Fruit fly (Drosophila melanogaster) whole organism, embryonic: ENCODE data around the gene Tmhs.
A peak's percentile ranks its signal among the peaks of the same experiment; 100 is the strongest.

Source experiments
- Bgb ChIP-seq: fragments of 200-800 bp; sonication (Bioruptor generic); IDR thresholded peaks from 2 replicates; pipeline ENCODE4 v1.3.6; 2022; ENCODE audit warnings: missing biosample characterization, missing genetic modification characterization; ENCODE audit not compliant: partially characterized antibody
- CG10431 ChIP-seq: fragments of 200-800 bp; sonication (Bioruptor generic); optimal IDR thresholded peaks from 3 replicates; lab custom pipeline; 2018; ENCODE audit warnings: missing biosample characterization, mild to moderate bottlenecking, missing genetic modification characterization
- CG11085 ChIP-seq: fragments of 200-800 bp; sonication (Bioruptor generic); IDR thresholded peaks from 2 replicates; pipeline ENCODE4 v1.3.6; 2022; ENCODE audit warnings: missing biosample characterization, missing genetic modification characterization
- CG13287 ChIP-seq: fragments of 200-800 bp; sonication (Bioruptor generic); IDR thresholded peaks from 2 replicates; pipeline ENCODE4 v1.3.6; 2022; ENCODE audit warnings: missing biosample characterization, missing genetic modification characterization; ENCODE audit not compliant: partially characterized antibody
- CG13894 ChIP-seq: fragments of 200-800 bp; sonication (Bioruptor generic); optimal IDR thresholded peaks from 3 replicates; lab custom pipeline; 2018; ENCODE audit warnings: missing biosample characterization, mild to moderate bottlenecking, missing genetic modification characterization, moderate library complexity
- CG14860 ChIP-seq: fragments of 200-800 bp; sonication (Bioruptor generic); IDR thresholded peaks from 3 replicates; pipeline ENCODE4 v1.3.6; 2022; ENCODE audit warnings: missing biosample characterization, missing genetic modification characterization; ENCODE audit not compliant: partially characterized antibody
- CG15011 ChIP-seq: fragments of 200-800 bp; sonication (Bioruptor generic); optimal IDR thresholded peaks from 3 replicates; lab custom pipeline; 2018; ENCODE audit warnings: missing biosample characterization, mild to moderate bottlenecking, missing genetic modification characterization
- CG17612 ChIP-seq: fragments of 200-800 bp; sonication (Bioruptor generic); IDR thresholded peaks from 2 replicates; pipeline ENCODE4 v1.3.6; 2022; ENCODE audit warnings: missing biosample characterization, missing genetic modification characterization
- CG1832 ChIP-seq: fragments of 200-800 bp; sonication (Bioruptor generic); optimal IDR thresholded peaks from 2 replicates; lab custom pipeline; 2017; ENCODE audit warnings: missing biosample characterization, mild to moderate bottlenecking, missing genetic modification characterization, inconsistent platforms
- CG18599 ChIP-seq: fragments of 200-800 bp; sonication (Bioruptor generic); optimal IDR thresholded peaks from 3 replicates; lab custom pipeline; 2017; ENCODE audit warnings: missing biosample characterization, missing genetic modification characterization, mild to moderate bottlenecking, moderate library complexity, missing genetic modification reagents
- CG2199 ChIP-seq: fragments of 200-800 bp; sonication (Bioruptor generic); IDR thresholded peaks from 3 replicates; pipeline ENCODE4 v1.3.6; 2022; ENCODE audit warnings: missing biosample characterization, missing genetic modification characterization
- CG42726 ChIP-seq: fragments of 200-800 bp; sonication (Bioruptor generic); IDR thresholded peaks from 2 replicates; pipeline ENCODE4 v1.3.6; 2022; ENCODE audit warnings: missing biosample characterization, missing genetic modification characterization; ENCODE audit not compliant: partially characterized antibody
- CG4328 ChIP-seq: fragments of 200-800 bp; sonication (Bioruptor generic); optimal IDR thresholded peaks from 3 replicates; lab custom pipeline; 2017; ENCODE audit warnings: missing biosample characterization, missing genetic modification reagents, missing genetic modification characterization
- CG7963 ChIP-seq: fragments of 200-800 bp; sonication (Bioruptor generic); IDR thresholded peaks from 3 replicates; pipeline ENCODE4 v1.3.6; 2022; ENCODE audit warnings: missing biosample characterization, missing genetic modification characterization; ENCODE audit not compliant: partially characterized antibody
- CG8765 ChIP-seq: fragments of 200-800 bp; sonication (Bioruptor generic); IDR thresholded peaks from 2 replicates; pipeline ENCODE4 v1.3.6; 2022; ENCODE audit warnings: missing biosample characterization, missing genetic modification characterization
- CG8944 ChIP-seq: fragments of 200-800 bp; sonication (Bioruptor generic); optimal IDR thresholded peaks from 3 replicates; lab custom pipeline; 2016; ENCODE audit warnings: missing biosample characterization, missing genetic modification characterization
- CG9437 ChIP-seq: fragments of 200-800 bp; sonication (Bioruptor generic); optimal IDR thresholded peaks from 2 replicates; lab custom pipeline; 2018; ENCODE audit warnings: missing biosample characterization, mild to moderate bottlenecking, missing genetic modification characterization
- Deaf1 ChIP-seq: fragments of 200-800 bp; optimal IDR thresholded peaks from 3 replicates; lab custom pipeline; 2019; ENCODE audit warnings: missing biosample characterization, mild to moderate bottlenecking, missing genetic modification characterization, moderate library complexity
- Dfd ChIP-seq, 2 experiments: fragments of >200 bp; optimal IDR thresholded peaks; 2 replicates each; lab custom pipeline; 2017; ENCODE audit warnings: missing biosample characterization in 2 of 2, missing genetic modification characterization in 2 of 2
- Gsc ChIP-seq: fragments of 200-800 bp; sonication (Bioruptor generic); IDR thresholded peaks from 2 replicates; pipeline ENCODE4 v1.3.6; 2022; ENCODE audit warnings: missing biosample characterization, missing genetic modification characterization
- H2.0 ChIP-seq: fragments of 200-800 bp; sonication (Bioruptor generic); IDR thresholded peaks from 2 replicates; pipeline ENCODE4 v1.3.6; 2022; ENCODE audit warnings: missing biosample characterization, missing genetic modification characterization
- HHEX ChIP-seq: fragments of 200-800 bp; sonication (Bioruptor generic); optimal IDR thresholded peaks from 3 replicates; lab custom pipeline; 2017; ENCODE audit warnings: missing biosample characterization, mild to moderate bottlenecking, missing genetic modification characterization, missing genetic modification reagents
- HLHmδ ChIP-seq: fragments of 200-800 bp; sonication (Bioruptor generic); optimal IDR thresholded peaks from 2 replicates; lab custom pipeline; 2018; ENCODE audit warnings: missing biosample characterization, mild to moderate bottlenecking, missing genetic modification characterization, moderate library complexity
- Med ChIP-seq: fragments of 200-800 bp; sonication (Bioruptor generic); peaks from one replicate; lab custom pipeline; 2016; ENCODE audit warnings: missing biosample characterization, missing genetic modification characterization, mild to moderate bottlenecking, inconsistent platforms, moderate library complexity
- NfI ChIP-seq: fragments of 200-800 bp; sonication (Bioruptor generic); optimal IDR thresholded peaks from 3 replicates; lab custom pipeline; 2018; ENCODE audit warnings: missing biosample characterization, mild to moderate bottlenecking, missing genetic modification characterization, moderate library complexity
- Optix ChIP-seq: fragments of 200-800 bp; sonication (Bioruptor generic); IDR thresholded peaks from 3 replicates; pipeline ENCODE4 v1.3.6; 2022; ENCODE audit warnings: missing biosample characterization, missing genetic modification characterization
- Scr ChIP-seq: fragments of 200-800 bp; sonication (Bioruptor generic); IDR thresholded peaks from 2 replicates; pipeline ENCODE4 v1.3.6; 2022; ENCODE audit warnings: missing biosample characterization, missing genetic modification characterization; ENCODE audit not compliant: partially characterized antibody
- Trl ChIP-seq, 3 experiments: fragments of >200 bp in 2 of 3; fragments of 200-800 bp in 1 of 3; sonication (Bioruptor generic) in 1 of 3; optimal IDR thresholded peaks; 2 replicates in 1 of 3; 3 replicates in 2 of 3; lab custom pipeline; 2016 to 2017; ENCODE audit warnings: missing biosample characterization in 1 of 3, missing genetic modification characterization in 1 of 3
- aop ChIP-seq: fragments of 200-800 bp; sonication (Bioruptor generic); IDR thresholded peaks from 2 replicates; pipeline ENCODE4 v1.3.6; 2022; ENCODE audit warnings: missing biosample characterization, missing genetic modification characterization
- ase ChIP-seq: fragments of 200-800 bp; sonication (Bioruptor generic); IDR thresholded peaks from 3 replicates; pipeline ENCODE4 v1.3.6; 2022; ENCODE audit warnings: missing biosample characterization, missing genetic modification characterization
- ash1 ChIP-seq: fragments of 200-800 bp; sonication (Bioruptor generic); optimal IDR thresholded peaks from 2 replicates; lab custom pipeline; 2018; ENCODE audit warnings: missing biosample characterization, mild to moderate bottlenecking, missing genetic modification characterization
- chinmo ChIP-seq: fragments of 200-800 bp; sonication (Bioruptor generic); IDR thresholded peaks from 4 replicates; pipeline ENCODE4 v1.3.6; 2022; ENCODE audit warnings: missing biosample characterization, missing genetic modification characterization; ENCODE audit not compliant: partially characterized antibody
- ci ChIP-seq: fragments of 200-800 bp; sonication (Bioruptor generic); IDR thresholded peaks from 3 replicates; pipeline ENCODE4 v1.3.6; 2022; ENCODE audit warnings: missing biosample characterization, missing genetic modification characterization
- croc ChIP-seq: fragments of 200-800 bp; sonication (Bioruptor generic); conservative IDR thresholded peaks from 3 replicates; pipeline ENCODE4 v1.3.6; 2022; ENCODE audit warnings: missing biosample characterization, missing genetic modification characterization
- cwo ChIP-seq: fragments of 200-800 bp; sonication (Bioruptor generic); optimal IDR thresholded peaks from 3 replicates; lab custom pipeline; 2017; ENCODE audit warnings: missing biosample characterization, missing genetic modification characterization, mild to moderate bottlenecking, moderate library complexity, missing genetic modification reagents
- eyg ChIP-seq: fragments of 200-800 bp; sonication (Bioruptor generic); optimal IDR thresholded peaks from 3 replicates; lab custom pipeline; 2016; ENCODE audit warnings: missing biosample characterization, missing genetic modification characterization
- ftz-f1 ChIP-seq: fragments of 200-800 bp; sonication (Bioruptor generic); optimal IDR thresholded peaks from 2 replicates; lab custom pipeline; 2016; ENCODE audit warnings: missing biosample characterization, missing genetic modification characterization
- jumu ChIP-seq: fragments of 200-800 bp; sonication (Bioruptor generic); optimal IDR thresholded peaks from 3 replicates; lab custom pipeline; 2016; ENCODE audit warnings: missing biosample characterization, missing genetic modification characterization
- mam ChIP-seq: fragments of 200-800 bp; sonication (Bioruptor generic); optimal IDR thresholded peaks from 3 replicates; lab custom pipeline; 2016; ENCODE audit warnings: missing biosample characterization, missing genetic modification characterization
- nau ChIP-seq: fragments of 200-800 bp; sonication (Bioruptor generic); optimal IDR thresholded peaks from 3 replicates; lab custom pipeline; 2017; ENCODE audit warnings: missing biosample characterization, mild to moderate bottlenecking, missing genetic modification characterization, missing genetic modification reagents
- nom ChIP-seq: fragments of 200-800 bp; sonication (Bioruptor generic); optimal IDR thresholded peaks from 2 replicates; lab custom pipeline; 2017; ENCODE audit warnings: missing biosample characterization, missing genetic modification characterization, mild to moderate bottlenecking, moderate library complexity, missing genetic modification reagents
- pros ChIP-seq: fragments of 200-800 bp; sonication (Bioruptor generic); optimal IDR thresholded peaks from 3 replicates; lab custom pipeline; 2019; ENCODE audit warnings: missing biosample characterization, mild to moderate bottlenecking, missing genetic modification characterization, moderate library complexity
- sd ChIP-seq: fragments of 200-800 bp; sonication (Bioruptor generic); optimal IDR thresholded peaks from 3 replicates; lab custom pipeline; 2018; ENCODE audit warnings: missing biosample characterization, mild to moderate bottlenecking, missing genetic modification characterization, moderate library complexity
- sima ChIP-seq: fragments of 200-800 bp; sonication (Bioruptor generic); optimal IDR thresholded peaks from 2 replicates; lab custom pipeline; 2016; ENCODE audit warnings: missing biosample characterization, missing genetic modification characterization
- ssp ChIP-seq: fragments of 200-800 bp; sonication (Bioruptor generic); IDR thresholded peaks from 2 replicates; pipeline ENCODE4 v1.3.6; 2022; ENCODE audit warnings: missing biosample characterization, missing genetic modification characterization
- tio ChIP-seq: fragments of 200-800 bp; sonication (Bioruptor generic); optimal IDR thresholded peaks from 2 replicates; lab custom pipeline; 2017; ENCODE audit warnings: missing biosample characterization, missing genetic modification characterization, inconsistent platforms
- toy ChIP-seq: fragments of 200-800 bp; sonication (Bioruptor generic); IDR thresholded peaks from 2 replicates; pipeline ENCODE4 v1.3.6; 2022; ENCODE audit warnings: missing biosample characterization, missing genetic modification characterization
- vvl ChIP-seq: fragments of 200-800 bp; sonication (Bioruptor generic); IDR thresholded peaks from 2 replicates; pipeline ENCODE4 v1.3.6; 2022; ENCODE audit warnings: missing biosample characterization, missing genetic modification characterization
- yki ChIP-seq: fragments of >200 bp; optimal IDR thresholded peaks from 3 replicates; lab custom pipeline; 2018

The Tmhs gene

dm6 chr3L:1885436-1885835, at the start of gene Tmhs (continued):
- TF ChIP-seq CG42726 (GFP tag; lab: Robert Waterston, UW): peak; percentile 14; the same call in 1 of the 2 replicates
- TF ChIP-seq sd (tag; lab: Kevin White, UChicago): peak; percentile 27
- peak; percentile 9 for TF ChIP-seq nom (GFP tag; lab: Kevin White, UChicago)
- TF ChIP-seq mam (GFP tag; lab: Kevin White, UChicago): no peak
- no peak for TF ChIP-seq Optix (GFP tag; lab: Robert Waterston, UW)
- peak; percentile 65; the same call in 2 of the 3 replicates for TF ChIP-seq ci
- no peak for TF ChIP-seq ash1 (GFP tag; lab: Kevin White, UChicago)
- no peak for TF ChIP-seq CG11085 (GFP tag; lab: Robert Waterston, UW)
- TF ChIP-seq H2.0 (GFP tag; lab: Robert Waterston, UW): no peak
- TF ChIP-seq Gsc (GFP tag; lab: Robert Waterston, UW): no peak
- TF ChIP-seq CG15011 (GFP tag; lab: Kevin White, UChicago): no peak
- TF ChIP-seq CG13894 (tag; lab: Kevin White, UChicago): peak; percentile 10
- no peak for TF ChIP-seq ftz-f1 (GFP tag; lab: Kevin White, UChicago)
- TF ChIP-seq Bgb (GFP tag; lab: Robert Waterston, UW): no peak
- no peak for TF ChIP-seq HHEX
- TF ChIP-seq tio (GFP tag; lab: Kevin White, UChicago): no peak
- TF ChIP-seq CG18599 (GFP tag; lab: Kevin White, UChicago): no peak
- no peak for TF ChIP-seq CG14860 (GFP tag; lab: Robert Waterston, UW)
- TF ChIP-seq cwo (GFP tag; lab: Kevin White, UChicago): no peak
- TF ChIP-seq CG7963 (GFP tag; lab: Robert Waterston, UW): 0 out of 3 replicates have a peak, but pooled peaks have one; percentile 39
- no peak for TF ChIP-seq jumu (GFP tag; lab: Kevin White, UChicago)
- TF ChIP-seq eyg (GFP tag; lab: Kevin White, UChicago): no peak
- TF ChIP-seq CG1832 (GFP tag; lab: Kevin White, UChicago): peak; percentile 8
- TF ChIP-seq vvl (GFP tag; lab: Robert Waterston, UW): peak; percentile 72
- no peak for TF ChIP-seq sima
- no peak for TF ChIP-seq croc (GFP tag; lab: Robert Waterston, UW)
- TF ChIP-seq Scr (GFP tag; lab: Robert Waterston, UW): no peak
- peak; percentile 94 for TF ChIP-seq pros (GFP tag; lab: Kevin White, UChicago)
- TF ChIP-seq Trl (optimal IDR thresholded peaks at IDR 0.05; lab: Kevin White, UChicago): peak; percentile 59 to 91
- no peak for TF ChIP-seq Trl (GFP tag; optimal IDR thresholded peaks at IDR 0.05; lab: Kevin White, UChicago)
- peak; percentile 12; the same call in 1 of the 2 replicates for TF ChIP-seq CG13287 (GFP tag; lab: Robert Waterston, UW)
- peak; percentile 43 for TF ChIP-seq Med (GFP tag; lab: Kevin White, UChicago)
- no peak for TF ChIP-seq CG8944
- TF ChIP-seq CG8765: no peak
- TF ChIP-seq aop: no peak
- TF ChIP-seq yki (lab: Kevin White, UChicago): peak; percentile 43
- TF ChIP-seq Deaf1 (tag; lab: Kevin White, UChicago): peak; percentile 68
- TF ChIP-seq CG10431 (GFP tag; lab: Kevin White, UChicago): no peak
- TF ChIP-seq NfI: no peak
- TF ChIP-seq CG17612 (GFP tag; lab: Robert Waterston, UW): no peak
- no peak for TF ChIP-seq CG4328 (GFP tag; lab: Kevin White, UChicago)
- no peak for TF ChIP-seq ssp (GFP tag; lab: Robert Waterston, UW)
- no peak for TF ChIP-seq ase (GFP tag; lab: Robert Waterston, UW)
- peak; percentile 68; the same call in 1 of the 4 replicates for TF ChIP-seq chinmo
- TF ChIP-seq Dfd (GFP tag; optimal IDR thresholded peaks at IDR 0.05; lab: Kevin White, UChicago): no peak
- no peak for TF ChIP-seq toy (GFP tag; lab: Robert Waterston, UW)
- TF ChIP-seq CG9437 (GFP tag; lab: Kevin White, UChicago): no peak
- peak; percentile 61; the same call in 1 of the 3 replicates for TF ChIP-seq CG2199 (GFP tag; lab: Robert Waterston, UW)
- peak; percentile 71 for TF ChIP-seq HLHmδ
- no peak for TF ChIP-seq nau
